Worm (Caenorhabditis elegans) whole organism, early embryonic: ENCODE measurements around the gene gly-20.

Source experiments
- B0310.2 ChIP-seq: sonication (generic microtip); optimal IDR thresholded peaks from 2 replicates; lab custom pipeline; 2016; ENCODE audit warnings: mild to moderate bottlenecking, missing genetic modification characterization, missing compliant biosample characterization
- aly-1 ChIP-seq: sonication (generic microtip); optimal IDR thresholded peaks from 2 replicates; lab custom pipeline; 2016; ENCODE audit warnings: missing genetic modification characterization, missing compliant biosample characterization
- ama-1 ChIP-seq: fragments of 150-350 bp; optimal IDR thresholded peaks from 2 replicates; lab custom pipeline; 2014
- ceh-13 ChIP-seq: fragments of 200-800 bp; sonication (Bioruptor generic); optimal IDR thresholded peaks from 2 replicates; lab custom pipeline; 2018; ENCODE audit warnings: mild to moderate bottlenecking, missing genetic modification characterization, missing compliant biosample characterization
- ceh-36 ChIP-seq: sonication (generic microtip); optimal IDR thresholded peaks from 2 replicates; lab custom pipeline; 2016; ENCODE audit warnings: missing genetic modification characterization, inconsistent platforms, missing compliant biosample characterization
- ets-7 ChIP-seq: sonication (generic microtip); optimal IDR thresholded peaks from 2 replicates; lab custom pipeline; 2016; ENCODE audit warnings: missing genotype, missing genetic modification characterization, missing compliant biosample characterization
- flt-1 ChIP-seq: fragments of 200-800 bp; sonication (Bioruptor generic); IDR thresholded peaks from 2 replicates; pipeline ENCODE4 v1.3.6; 2022; ENCODE audit warnings: missing genetic modification characterization, missing compliant biosample characterization
- hmbx-1 ChIP-seq: sonication (generic microtip); optimal IDR thresholded peaks from 2 replicates; lab custom pipeline; 2016; ENCODE audit warnings: mild to moderate bottlenecking, missing genetic modification characterization, missing compliant biosample characterization
- hmg-4 ChIP-seq: fragments of 200-800 bp; sonication (Bioruptor generic); optimal IDR thresholded peaks from 2 replicates; lab custom pipeline; 2018; ENCODE audit warnings: mild to moderate bottlenecking, missing genetic modification characterization, missing compliant biosample characterization
- hnd-1 ChIP-seq: sonication (generic microtip); optimal IDR thresholded peaks from 2 replicates; lab custom pipeline; 2016; ENCODE audit warnings: missing genetic modification characterization, missing compliant biosample characterization
- pes-1 ChIP-seq: fragments of 200-800 bp; sonication (Bioruptor generic); IDR thresholded peaks from 2 replicates; pipeline ENCODE4 v1.3.6; 2022; ENCODE audit warnings: missing genetic modification reagents, missing genetic modification characterization, missing compliant biosample characterization
- scrt-1 ChIP-seq: fragments of 200-800 bp; sonication (Bioruptor generic); IDR thresholded peaks from 2 replicates; pipeline ENCODE4 v1.3.6; 2022; ENCODE audit warnings: missing genetic modification characterization, missing compliant biosample characterization
- sea-1 ChIP-seq: fragments of 200-800 bp; sonication (Bioruptor generic); conservative IDR thresholded peaks from 2 replicates; pipeline ENCODE4 v1.3.6; 2022; ENCODE audit warnings: missing genetic modification characterization, missing compliant biosample characterization
- tbx-11 ChIP-seq: fragments of 200-800 bp; sonication (Bioruptor generic); IDR thresholded peaks from 2 replicates; pipeline ENCODE4 v1.3.6; 2022; ENCODE audit warnings: missing genetic modification characterization, missing compliant biosample characterization

- TF ChIP-seq B0310.2 (tag; lab: Kevin White, UChicago) (peak; percentile 99), ama-1 (lab: Kevin White, UChicago) (no peak), hmg-4 (GFP tag; lab: Kevin White, UChicago) (peak; percentile 100), flt-1 (GFP tag; lab: Robert Waterston, UW) (peak; percentile 100), sea-1 (GFP tag; lab: Robert Waterston, UW) (peak; percentile 100), hnd-1 (tag; lab: Kevin White, UChicago) (peak; percentile 96), ceh-36 (tag; lab: Kevin White, UChicago) (peak; percentile 98), pes-1 (peak; percentile 99), scrt-1 (GFP tag; lab: Robert Waterston, UW) (peak; percentile 100), ceh-13 (GFP tag; lab: Kevin White, UChicago) (peak; percentile 99), tbx-11 (peak; percentile 100), ets-7 (tag; lab: Kevin White, UChicago) (peak; percentile 98), hmbx-1 (tag; lab: Kevin White, UChicago) (peak; percentile 95), aly-1 (tag; lab: Kevin White, UChicago) (peak; percentile 100)
Measured at ce11 chrV:11314025-11314880, 31.9 kb downstream of the gly-20 start.
